Worm (Caenorhabditis elegans) whole organism, late embryonic: ENCODE data around the gene srtx-1.
A peak's percentile ranks its signal among the peaks of the same experiment; 100 is the strongest.

Experiments used
- C08G9.2 ChIP-seq: sonication (generic microtip); optimal IDR thresholded peaks from 2 replicates; lab custom pipeline; 2016; ENCODE audit warnings: mild to moderate bottlenecking, missing genetic modification characterization, moderate library complexity, missing compliant biosample characterization
- C38D4.7 ChIP-seq: fragments of 200-800 bp; sonication (Bioruptor generic); optimal IDR thresholded peaks from 2 replicates; lab custom pipeline; 2018; ENCODE audit warnings: mild to moderate bottlenecking, missing genetic modification characterization, moderate library complexity, missing compliant biosample characterization
- K02D7.2 ChIP-seq: sonication (generic microtip); optimal IDR thresholded peaks from 2 replicates; lab custom pipeline; 2017; ENCODE audit warnings: mild to moderate bottlenecking, missing genetic modification characterization, missing compliant biosample characterization
- ama-1 ChIP-seq: fragments of 150-350 bp; optimal IDR thresholded peaks from 2 replicates; lab custom pipeline; 2014
- ceh-14 ChIP-seq: sonication (generic microtip); optimal IDR thresholded peaks from 2 replicates; lab custom pipeline; 2016; ENCODE audit warnings: missing genotype, missing genetic modification characterization, missing compliant biosample characterization
- ceh-18 ChIP-seq: sonication (generic microtip); optimal IDR thresholded peaks from 2 replicates; lab custom pipeline; 2016; ENCODE audit warnings: missing genetic modification characterization, missing compliant biosample characterization
- ceh-2 ChIP-seq: sonication (generic microtip); optimal IDR thresholded peaks from 2 replicates; lab custom pipeline; 2016; ENCODE audit warnings: missing genotype, missing genetic modification characterization, missing compliant biosample characterization
- ceh-31 ChIP-seq: sonication (generic microtip); optimal IDR thresholded peaks from 2 replicates; lab custom pipeline; 2016; ENCODE audit warnings: missing genetic modification characterization, missing compliant biosample characterization
- ceh-34 ChIP-seq: sonication (generic microtip); optimal IDR thresholded peaks from 2 replicates; lab custom pipeline; 2016; ENCODE audit warnings: mild to moderate bottlenecking, missing genetic modification characterization, missing compliant biosample characterization
- ceh-45 ChIP-seq: fragments of 200-800 bp; sonication (Bioruptor generic); IDR thresholded peaks from 2 replicates; pipeline ENCODE4 v1.3.6; 2022; ENCODE audit warnings: missing genetic modification reagents, missing genetic modification characterization, missing compliant biosample characterization
- ceh-6 ChIP-seq: fragments of 200-800 bp; sonication (Bioruptor generic); optimal IDR thresholded peaks from 2 replicates; lab custom pipeline; 2018; ENCODE audit warnings: mild to moderate bottlenecking, missing genetic modification characterization, missing compliant biosample characterization
- ceh-9 ChIP-seq: sonication (generic microtip); optimal IDR thresholded peaks from 2 replicates; lab custom pipeline; 2016; ENCODE audit warnings: mild to moderate bottlenecking, missing genetic modification characterization, inconsistent platforms, missing compliant biosample characterization
- che-1 ChIP-seq: sonication (generic microtip); optimal IDR thresholded peaks from 2 replicates; lab custom pipeline; 2016; ENCODE audit warnings: mild to moderate bottlenecking, missing genetic modification characterization, missing compliant biosample characterization
- elt-2 ChIP-seq: sonication (generic microtip); optimal IDR thresholded peaks from 2 replicates; lab custom pipeline; 2016; ENCODE audit warnings: missing genetic modification reagents, missing genetic modification characterization, missing compliant biosample characterization
- elt-4 ChIP-seq: sonication (generic microtip); optimal IDR thresholded peaks from 2 replicates; lab custom pipeline; 2016; ENCODE audit warnings: missing genetic modification characterization, missing compliant biosample characterization
- fax-1 ChIP-seq: sonication (generic microtip); optimal IDR thresholded peaks from 2 replicates; lab custom pipeline; 2016; ENCODE audit warnings: missing genotype, missing genetic modification characterization, missing compliant biosample characterization
- hlh-15 ChIP-seq: sonication (generic microtip); optimal IDR thresholded peaks from 2 replicates; lab custom pipeline; 2016; ENCODE audit warnings: missing genetic modification characterization, missing compliant biosample characterization
- hlh-30 ChIP-seq: sonication (generic microtip); optimal IDR thresholded peaks from 2 replicates; lab custom pipeline; 2017; ENCODE audit warnings: antibody characterized with exemption, missing genetic modification characterization, missing compliant biosample characterization; ENCODE audit not compliant: insufficient read depth
- hlh-6 ChIP-seq: sonication (generic microtip); optimal IDR thresholded peaks from 2 replicates; lab custom pipeline; 2016; ENCODE audit warnings: missing genotype, missing genetic modification characterization, missing compliant biosample characterization
- hlh-8 ChIP-seq: sonication (generic microtip); optimal IDR thresholded peaks from 2 replicates; lab custom pipeline; 2016; ENCODE audit warnings: missing genotype, missing genetic modification characterization, missing compliant biosample characterization
- lim-6 ChIP-seq: sonication (generic microtip); optimal IDR thresholded peaks from 2 replicates; lab custom pipeline; 2016; ENCODE audit warnings: missing genetic modification characterization, missing compliant biosample characterization
- nfya-1 ChIP-seq: sonication (generic microtip); optimal IDR thresholded peaks from 2 replicates; lab custom pipeline; 2017; ENCODE audit warnings: missing genetic modification characterization, mild to moderate bottlenecking, missing compliant biosample characterization, antibody characterized with exemption, moderate library complexity
- pag-3 ChIP-seq: sonication (generic microtip); optimal IDR thresholded peaks from 2 replicates; lab custom pipeline; 2016; ENCODE audit warnings: missing compliant biosample characterization, missing genetic modification characterization, borderline replicate concordance
- pha-2 ChIP-seq: sonication (generic microtip); optimal IDR thresholded peaks from 2 replicates; lab custom pipeline; 2017; ENCODE audit warnings: mild to moderate bottlenecking, missing genetic modification characterization, missing compliant biosample characterization
- pqm-1 ChIP-seq: sonication (generic microtip); optimal IDR thresholded peaks from 2 replicates; lab custom pipeline; 2016; ENCODE audit warnings: missing genetic modification characterization, missing compliant biosample characterization
- ref-2 ChIP-seq: sonication (generic microtip); optimal IDR thresholded peaks from 2 replicates; lab custom pipeline; 2016; ENCODE audit warnings: missing genetic modification characterization, missing compliant biosample characterization
- sox-4 ChIP-seq: sonication (generic microtip); optimal IDR thresholded peaks from 2 replicates; lab custom pipeline; 2017; ENCODE audit warnings: mild to moderate bottlenecking, missing genetic modification characterization, inconsistent platforms, missing compliant biosample characterization
- tbx-2 ChIP-seq: sonication (generic microtip); optimal IDR thresholded peaks from 2 replicates; lab custom pipeline; 2016; ENCODE audit warnings: missing genetic modification characterization, missing compliant biosample characterization
- ttx-3 ChIP-seq: sonication (generic microtip); optimal IDR thresholded peaks from 2 replicates; lab custom pipeline; 2016; ENCODE audit warnings: missing genetic modification reagents, missing genetic modification characterization, missing compliant biosample characterization
- unc-42 ChIP-seq: sonication (generic microtip); optimal IDR thresholded peaks from 2 replicates; lab custom pipeline; 2016; ENCODE audit warnings: missing genotype, missing genetic modification characterization, missing compliant biosample characterization
- unc-55 ChIP-seq: sonication (generic microtip); optimal IDR thresholded peaks from 2 replicates; lab custom pipeline; 2017; ENCODE audit warnings: missing biosample characterization, missing genetic modification reagents, missing genetic modification characterization
- zip-5 ChIP-seq: sonication (generic microtip); optimal IDR thresholded peaks from 2 replicates; lab custom pipeline; 2016; ENCODE audit warnings: missing genetic modification characterization, missing compliant biosample characterization

The srtx-1 gene

DNA sequence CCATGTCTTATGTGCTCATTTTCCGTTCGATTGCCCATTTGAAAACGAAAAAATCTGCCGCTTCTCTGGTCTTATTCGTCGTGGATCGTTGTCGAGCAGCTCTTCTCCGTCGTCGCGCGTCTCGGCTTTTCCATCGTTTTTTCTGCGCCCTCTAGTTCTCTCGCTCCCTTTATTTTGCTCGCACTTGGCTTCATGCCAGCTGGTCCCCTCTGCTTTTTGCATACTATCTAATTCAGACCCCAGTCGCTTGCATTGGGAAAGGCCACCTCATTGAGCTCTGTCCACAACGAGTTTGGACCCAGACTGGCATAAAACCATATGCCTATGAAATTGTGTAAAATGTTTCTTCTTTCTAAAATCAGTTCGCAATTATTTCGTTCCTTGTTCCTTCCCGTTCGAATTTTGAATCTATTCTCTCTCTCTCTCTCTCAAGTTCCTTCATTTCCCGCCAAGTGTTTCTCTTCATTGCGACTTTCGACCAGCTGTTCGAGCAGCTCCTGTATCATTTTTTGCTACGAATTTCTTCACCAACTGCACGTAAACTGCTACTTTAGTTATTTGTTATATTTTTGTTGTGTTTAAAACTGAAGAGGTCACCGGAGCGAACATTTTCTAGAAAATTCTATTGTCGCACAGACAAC is 30.8 kb upstream of the srtx-1 start:
- TF ChIP-seq K02D7.2 (tag; lab: Kevin White, UChicago) (no peak), unc-42 (tag; lab: Kevin White, UChicago) (peak; percentile 27), ceh-14 (tag; lab: Kevin White, UChicago) (peak; percentile 13), ceh-18 (tag; lab: Kevin White, UChicago) (peak; percentile 73), ceh-31 (peak; percentile 16)
- TF ChIP-seq, all 69 proteins: peak for 4

DNA sequence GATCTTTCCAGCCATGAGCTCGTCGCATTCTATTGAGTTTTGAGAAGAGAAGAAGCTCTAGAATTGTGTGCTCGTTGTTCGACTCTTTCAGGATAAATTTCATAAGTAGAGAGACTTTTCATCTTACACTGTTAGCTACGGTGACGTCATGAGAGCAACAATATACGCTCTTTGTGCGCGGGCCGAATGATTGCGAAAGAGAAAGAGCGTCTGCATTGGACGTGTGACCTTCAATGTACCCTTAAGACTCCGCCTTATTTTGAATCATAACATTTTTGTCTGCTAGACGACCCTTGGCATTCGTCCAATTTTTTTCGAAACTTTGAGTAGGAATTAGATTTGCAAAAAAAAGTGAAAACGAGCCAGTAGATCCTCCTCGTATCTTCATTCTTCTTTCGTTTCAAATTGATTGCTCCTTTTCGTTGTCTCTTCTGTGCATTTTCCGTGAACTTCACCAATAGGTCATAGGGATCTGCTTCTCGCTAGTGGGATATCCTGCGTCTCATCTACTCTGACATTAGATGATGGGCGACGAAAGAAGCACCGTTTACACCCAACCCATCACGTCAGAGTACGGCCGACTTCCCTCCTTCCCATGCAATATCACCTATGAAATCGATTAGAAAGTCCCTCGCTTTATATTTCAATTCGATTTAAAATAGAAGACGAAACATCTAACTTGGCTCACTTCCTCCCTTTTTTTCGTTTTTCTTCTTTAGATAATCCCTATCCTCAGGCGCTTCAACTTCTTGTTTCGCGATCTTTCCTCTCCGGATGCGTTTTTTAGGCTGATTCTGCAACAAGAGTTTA is 29.3 kb upstream of the srtx-1 start:
- peak; percentile 2 for TF ChIP-seq ceh-18 (tag; lab: Kevin White, UChicago)
- TF ChIP-seq unc-42 (tag; lab: Kevin White, UChicago): peak; percentile 50
- no peak for TF ChIP-seq ceh-34 (tag; lab: Kevin White, UChicago)

DNA sequence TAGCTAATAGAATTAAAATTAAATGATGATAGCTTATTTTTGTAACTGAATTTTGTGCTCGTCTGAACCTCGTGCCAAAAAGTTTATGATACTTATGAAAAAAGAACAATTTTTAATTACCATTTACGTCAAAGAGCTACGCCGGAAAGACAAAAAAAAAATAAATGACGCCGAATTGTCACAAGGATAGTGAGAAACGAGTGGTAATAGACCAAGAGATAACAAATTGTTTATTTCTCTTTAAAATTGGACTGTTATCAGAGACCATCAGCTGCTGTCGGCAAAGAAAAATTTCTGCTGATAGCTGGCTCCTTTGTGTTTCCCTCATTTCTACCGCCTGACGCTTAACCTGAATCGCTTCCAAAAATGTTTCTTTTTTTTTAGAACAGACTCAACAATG is 27.3 kb upstream of the srtx-1 start, which contains the start of gene pitr-1:
Gene pitr-1, plus strand, starts transcription at position 386 of the 400 bp plus-strand sequence.
- peak; percentile 60 for TF ChIP-seq elt-2 (tag; lab: Kevin White, UChicago)
- TF ChIP-seq sox-4 (tag; lab: Kevin White, UChicago): no peak

DNA sequence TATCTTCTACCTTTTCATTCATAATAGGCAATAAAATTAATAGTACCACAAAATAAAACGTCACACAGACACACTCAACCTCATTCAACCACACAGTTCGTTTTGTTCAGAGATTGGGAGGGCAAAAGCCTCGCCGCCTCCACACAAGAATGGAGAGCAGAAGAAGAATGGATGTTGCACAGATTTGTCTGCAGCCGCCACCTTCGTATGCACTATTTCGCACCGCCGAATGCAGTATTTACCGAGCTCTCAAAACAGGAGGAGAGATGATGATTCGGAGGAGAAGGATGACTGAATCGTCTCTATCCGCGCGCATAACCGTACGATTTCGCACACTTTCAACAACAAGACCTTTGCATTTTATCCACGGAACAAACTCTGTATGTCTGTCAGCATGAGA is 23.5 kb upstream of the srtx-1 start:
- no peak for TF ChIP-seq hlh-8
- no peak for TF ChIP-seq ceh-6 (GFP tag; lab: Kevin White, UChicago)
- no peak for TF ChIP-seq C08G9.2 (tag; lab: Kevin White, UChicago)
- no peak for TF ChIP-seq hlh-30
- no peak for TF ChIP-seq lim-6 (tag; lab: Kevin White, UChicago)
- TF ChIP-seq ceh-34 (tag; lab: Kevin White, UChicago): no peak
- TF ChIP-seq zip-5 (tag; lab: Kevin White, UChicago): no peak
- TF ChIP-seq C38D4.7: no peak
- no peak for TF ChIP-seq hlh-6
- no peak for TF ChIP-seq ama-1
- no peak for TF ChIP-seq hlh-15 (tag; lab: Kevin White, UChicago)
- no peak for TF ChIP-seq pag-3 (tag; lab: Kevin White, UChicago)
- TF ChIP-seq elt-4 (tag; lab: Kevin White, UChicago): no peak
- TF ChIP-seq fax-1 (tag; lab: Kevin White, UChicago): no peak
- no peak for TF ChIP-seq ceh-14 (tag; lab: Kevin White, UChicago)
- TF ChIP-seq pqm-1 (tag; lab: Kevin White, UChicago): no peak
- no peak for TF ChIP-seq ceh-45 (GFP tag; lab: Robert Waterston, UW)
- TF ChIP-seq ceh-2 (tag; lab: Kevin White, UChicago): no peak
- no peak for TF ChIP-seq che-1 (tag; lab: Kevin White, UChicago)

DNA sequence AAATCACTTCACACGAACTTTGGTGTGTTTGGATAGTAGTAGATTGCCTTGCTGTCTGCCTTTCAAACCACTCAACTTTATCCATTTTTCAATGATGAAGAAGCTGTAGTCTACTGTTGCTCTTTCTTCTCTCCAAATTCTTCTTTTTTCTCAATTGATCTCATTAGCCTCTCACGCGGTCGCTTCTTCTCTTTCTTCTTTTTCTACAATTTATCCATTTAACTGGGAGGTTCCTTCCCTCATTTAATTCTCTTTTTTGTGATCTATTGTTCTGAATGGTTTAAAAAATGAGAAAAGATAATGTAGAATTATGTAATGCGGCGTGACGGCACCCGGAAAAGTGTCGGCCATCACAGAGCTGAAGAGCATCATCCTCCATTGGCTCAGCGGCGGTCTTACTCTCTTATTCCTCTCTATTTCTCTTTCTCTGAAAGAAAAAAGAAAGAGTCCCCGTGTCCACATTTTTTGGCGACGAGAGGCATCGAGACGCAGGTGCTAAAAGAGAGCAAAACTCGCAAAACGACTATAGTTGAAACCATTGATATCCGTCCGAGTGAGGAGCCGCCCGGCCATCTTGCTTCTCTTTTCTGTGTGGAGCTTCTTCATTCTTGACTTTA is 20.4 kb upstream of the srtx-1 start:
- peak; percentile 39 for TF ChIP-seq ceh-18 (tag; lab: Kevin White, UChicago)
- TF ChIP-seq elt-2 (tag; lab: Kevin White, UChicago): no peak
- no peak for TF ChIP-seq ceh-9 (tag; lab: Kevin White, UChicago)
- no peak for TF ChIP-seq unc-55
- no peak for TF ChIP-seq ref-2 (tag; lab: Kevin White, UChicago)
- no peak for TF ChIP-seq ceh-45 (GFP tag; lab: Robert Waterston, UW)
- no peak for TF ChIP-seq ttx-3 (tag; lab: Kevin White, UChicago)
- no peak for TF ChIP-seq pha-2 (tag; lab: Kevin White, UChicago)
- TF ChIP-seq pqm-1 (tag; lab: Kevin White, UChicago): no peak
- peak; percentile 21 for TF ChIP-seq nfya-1 (tag; lab: Kevin White, UChicago)
- TF ChIP-seq unc-42 (tag; lab: Kevin White, UChicago): peak; percentile 82
- TF ChIP-seq tbx-2 (tag; lab: Kevin White, UChicago): peak; percentile 24
